Worm (Caenorhabditis elegans) whole organism, L3 larva: ENCODE results near the gene fbf-2.

Experiments
- ZK546.5 ChIP-seq: sonication (generic microtip); optimal IDR thresholded peaks from 2 replicates; lab custom pipeline; 2017; ENCODE audit warnings: missing biosample characterization, missing genetic modification characterization
- ceh-16 ChIP-seq: sonication (generic microtip); optimal IDR thresholded peaks from 2 replicates; lab custom pipeline; 2017; ENCODE audit warnings: missing biosample characterization, missing genetic modification characterization
- fos-1 ChIP-seq: fragments of 150-350 bp; optimal IDR thresholded peaks from 2 replicates; lab custom pipeline; 2014; ENCODE audit warnings: missing biosample characterization, missing genetic modification characterization
- nfya-1 ChIP-seq: sonication (generic microtip); optimal IDR thresholded peaks from 2 replicates; lab custom pipeline; 2017; ENCODE audit warnings: missing genetic modification characterization, mild to moderate bottlenecking, missing compliant biosample characterization, antibody characterized with exemption, moderate library complexity; ENCODE audit not compliant: insufficient read depth
- nhr-11 ChIP-seq: fragments of 150-350 bp; optimal IDR thresholded peaks from 2 replicates; lab custom pipeline; 2014; ENCODE audit warnings: missing biosample characterization, missing genetic modification characterization
- nhr-23 ChIP-seq: fragments of 150-350 bp; optimal IDR thresholded peaks from 2 replicates; lab custom pipeline; 2014; ENCODE audit warnings: missing biosample characterization, missing genetic modification reagents, missing genetic modification characterization
- nhr-67 ChIP-seq: fragments of 150-350 bp; optimal IDR thresholded peaks from 2 replicates; lab custom pipeline; 2014; ENCODE audit warnings: missing biosample characterization, missing genetic modification characterization
- pha-4 ChIP-seq: fragments of 150-350 bp; optimal IDR thresholded peaks from 2 replicates; lab custom pipeline; 2014; ENCODE audit warnings: missing biosample characterization, missing genetic modification reagents, missing genetic modification characterization
- sea-2 ChIP-seq: fragments of 150-350 bp; sonication (generic microtip); optimal IDR thresholded peaks from 4 replicates; lab custom pipeline; 2014; ENCODE audit warnings: missing biosample characterization, missing genetic modification reagents, missing genetic modification characterization
- unc-39 ChIP-seq: sonication (generic microtip); optimal IDR thresholded peaks from 4 replicates; lab custom pipeline; 2017; ENCODE audit warnings: missing biosample characterization, missing genetic modification characterization
- ztf-11 ChIP-seq: fragments of 150-350 bp; optimal IDR thresholded peaks from 2 replicates; lab custom pipeline; 2014; ENCODE audit warnings: missing biosample characterization, missing genetic modification characterization
- ztf-4 ChIP-seq: fragments of 150-350 bp; optimal IDR thresholded peaks from 2 replicates; lab custom pipeline; 2014; ENCODE audit warnings: missing biosample characterization, missing genetic modification characterization

The fbf-2 gene

ce11 chrII:6045048-6045447, 46.2 kb downstream of the fbf-2 start, which contains the start of gene R12C12.5:
Gene R12C12.5, minus strand, starts transcription at chrII:6045148.
- no peak for TF ChIP-seq nhr-67 (tag; lab: Kevin White, UChicago)
- no peak for TF ChIP-seq ceh-16 (tag; lab: Kevin White, UChicago)
- peak; percentile 59 for TF ChIP-seq pha-4 (tag; lab: Kevin White, UChicago)

- TF ChIP-seq nfya-1 (tag; lab: Kevin White, UChicago) (no peak), ZK546.5 (tag; lab: Kevin White, UChicago) (no peak), nhr-23 (no peak), fos-1 (tag; lab: Kevin White, UChicago) (no peak), nhr-11 (no peak), sea-2 (no peak), unc-39 (tag; lab: Kevin White, UChicago) (no peak), ztf-4 (tag; lab: Kevin White, UChicago) (no peak), ztf-11 (no peak)
These were observed 48.1 kb downstream of the fbf-2 start, which contains the start of gene R12C12.10 for ce11 chrII:6043166-6043565. Gene R12C12.10, minus strand, starts transcription at chrII:6043266.
